Worm (Caenorhabditis elegans) whole organism, L1 larva: ENCODE results near the gene T04C12.1.

Source experiments
- C34B4.2 ChIP-seq: sonication (generic microtip); optimal IDR thresholded peaks from 2 replicates; lab custom pipeline; 2017; ENCODE audit warnings: mild to moderate bottlenecking, missing genetic modification characterization, missing compliant biosample characterization
- blmp-1 ChIP-seq: fragments of 150-350 bp; optimal IDR thresholded peaks from 2 replicates; lab custom pipeline; 2014; ENCODE audit warnings: missing biosample characterization, missing genetic modification characterization
- ceh-8 ChIP-seq: fragments of 200-800 bp; sonication (Bioruptor generic); optimal IDR thresholded peaks from 2 replicates; lab custom pipeline; 2018; ENCODE audit warnings: mild to moderate bottlenecking, missing genetic modification characterization, moderate library complexity, missing compliant biosample characterization
- ceh-88 ChIP-seq: fragments of 200-800 bp; sonication (Bioruptor generic); IDR thresholded peaks from 2 replicates; pipeline ENCODE4 v1.3.6; 2022; ENCODE audit warnings: missing genetic modification characterization, missing compliant biosample characterization
- ces-1 ChIP-seq: fragments of 150-350 bp; optimal IDR thresholded peaks from 2 replicates; lab custom pipeline; 2014; ENCODE audit warnings: missing biosample characterization, missing genetic modification reagents, missing genetic modification characterization
- efl-1 ChIP-seq, 4 experiments: fragments of 150-350 bp; optimal IDR thresholded peaks in 3 of 4; peaks in 1 of 4; 1 replicate in 1 of 4; 2 replicates in 3 of 4; lab custom pipeline; 2014; ENCODE audit warnings: missing biosample characterization in 2 of 4, missing genetic modification characterization in 2 of 4, missing genetic modification reagents in 2 of 4
- efl-3 ChIP-seq: fragments of 200-800 bp; sonication (Bioruptor generic); optimal IDR thresholded peaks from 2 replicates; lab custom pipeline; 2018; ENCODE audit warnings: mild to moderate bottlenecking, missing genetic modification characterization, missing compliant biosample characterization
- egl-13 ChIP-seq: sonication (generic microtip); optimal IDR thresholded peaks from 2 replicates; lab custom pipeline; 2016; ENCODE audit warnings: missing genotype, missing genetic modification reagents, missing genetic modification characterization, missing compliant biosample characterization
- egl-27 ChIP-seq, 2 experiments: fragments of 150-350 bp in 1 of 2; sonication (generic microtip); optimal IDR thresholded peaks; 3 replicates each; lab custom pipeline; 2017 to 2018; ENCODE audit warnings: missing biosample characterization in 2 of 2, missing genetic modification characterization in 2 of 2, missing genetic modification reagents in 2 of 2
- fkh-10 ChIP-seq: sonication (generic microtip); optimal IDR thresholded peaks from 2 replicates; lab custom pipeline; 2017; ENCODE audit warnings: missing biosample characterization, missing genetic modification reagents, missing genetic modification characterization
- fkh-4 ChIP-seq: sonication (generic microtip); optimal IDR thresholded peaks from 2 replicates; lab custom pipeline; 2016; ENCODE audit warnings: missing compliant biosample characterization, missing genetic modification characterization, borderline replicate concordance
- fkh-8 ChIP-seq: sonication (generic microtip); optimal IDR thresholded peaks from 2 replicates; lab custom pipeline; 2016; ENCODE audit warnings: mild to moderate bottlenecking, missing genetic modification characterization, missing compliant biosample characterization
- grh-1 ChIP-seq: fragments of 200-800 bp; sonication (Bioruptor generic); IDR thresholded peaks from 2 replicates; pipeline ENCODE4 v1.3.6; 2022; ENCODE audit warnings: missing genetic modification reagents, missing genetic modification characterization, missing compliant biosample characterization
- hlh-4 ChIP-seq: sonication (generic microtip); optimal IDR thresholded peaks from 2 replicates; lab custom pipeline; 2016; ENCODE audit warnings: mild to moderate bottlenecking, missing genetic modification characterization, missing compliant biosample characterization
- irx-1 ChIP-seq: sonication (generic microtip); optimal IDR thresholded peaks from 2 replicates; lab custom pipeline; 2016; ENCODE audit warnings: missing genetic modification characterization, missing compliant biosample characterization
- isw-1 ChIP-seq: fragments of 200-800 bp; sonication (Bioruptor generic); IDR thresholded peaks from 2 replicates; pipeline ENCODE4 v1.3.6; 2022; ENCODE audit warnings: missing genetic modification characterization, missing compliant biosample characterization
- jun-1 ChIP-seq: fragments of 150-350 bp; optimal IDR thresholded peaks from 2 replicates; lab custom pipeline; 2014; ENCODE audit warnings: missing biosample characterization, missing genetic modification reagents, missing genetic modification characterization
- lin-14 ChIP-seq: fragments of 200-800 bp; sonication (Bioruptor generic); optimal IDR thresholded peaks from 2 replicates; lab custom pipeline; 2018; ENCODE audit warnings: mild to moderate bottlenecking, missing genetic modification characterization, moderate library complexity, missing compliant biosample characterization
- mab-9 ChIP-seq: fragments of 200-800 bp; sonication (Bioruptor generic); IDR thresholded peaks from 2 replicates; pipeline ENCODE4 v1.3.6; 2022; ENCODE audit warnings: missing genetic modification reagents, missing genetic modification characterization, missing compliant biosample characterization
- mep-1 ChIP-seq: fragments of 150-350 bp; optimal IDR thresholded peaks from 2 replicates; lab custom pipeline; 2014; ENCODE audit warnings: missing biosample characterization, missing genetic modification characterization
- nhr-11 ChIP-seq: fragments of 150-350 bp; optimal IDR thresholded peaks from 2 replicates; lab custom pipeline; 2014; ENCODE audit warnings: missing biosample characterization, missing genetic modification characterization
- nhr-12 ChIP-seq: sonication (generic microtip); optimal IDR thresholded peaks from 2 replicates; lab custom pipeline; 2017; ENCODE audit warnings: missing biosample characterization, missing genetic modification characterization
- nhr-20 ChIP-seq: sonication (generic microtip); optimal IDR thresholded peaks from 2 replicates; lab custom pipeline; 2016; ENCODE audit warnings: mild to moderate bottlenecking, missing genetic modification characterization, missing compliant biosample characterization
- nhr-28 ChIP-seq: fragments of 150-350 bp; optimal IDR thresholded peaks from 2 replicates; lab custom pipeline; 2014; ENCODE audit warnings: missing biosample characterization, missing genetic modification characterization
- nhr-71 ChIP-seq: sonication (generic microtip); optimal IDR thresholded peaks from 2 replicates; lab custom pipeline; 2016; ENCODE audit warnings: mild to moderate bottlenecking, missing genetic modification characterization, moderate library complexity, missing compliant biosample characterization
- nhr-76 ChIP-seq: sonication (generic microtip); optimal IDR thresholded peaks from 2 replicates; lab custom pipeline; 2017; ENCODE audit warnings: missing biosample characterization, missing genetic modification characterization
- nhr-85 ChIP-seq: sonication (generic microtip); peaks from one replicate; lab custom pipeline; 2016; ENCODE audit warnings: missing genetic modification characterization, inconsistent platforms, missing compliant biosample characterization
- nhr-90 ChIP-seq: sonication (generic microtip); optimal IDR thresholded peaks from 2 replicates; lab custom pipeline; 2016; ENCODE audit warnings: mild to moderate bottlenecking, missing genetic modification characterization, missing compliant biosample characterization; ENCODE audit not compliant: poor library complexity
- pax-3 ChIP-seq: fragments of 200-800 bp; sonication (Bioruptor generic); optimal IDR thresholded peaks from 2 replicates; lab custom pipeline; 2018; ENCODE audit warnings: mild to moderate bottlenecking, missing genetic modification characterization, moderate library complexity, missing compliant biosample characterization
- pqm-1 ChIP-seq: sonication (generic microtip); optimal IDR thresholded peaks from 3 replicates; lab custom pipeline; 2017; ENCODE audit warnings: missing biosample characterization, missing genetic modification characterization
- snu-23 ChIP-seq: sonication (generic microtip); optimal IDR thresholded peaks from 2 replicates; lab custom pipeline; 2016; ENCODE audit warnings: missing genetic modification characterization, missing compliant biosample characterization
- sox-4 ChIP-seq: sonication (generic microtip); optimal IDR thresholded peaks from 2 replicates; lab custom pipeline; 2016; ENCODE audit warnings: missing genetic modification characterization, missing compliant biosample characterization
- sup-37 ChIP-seq: fragments of 200-800 bp; sonication (Bioruptor generic); optimal IDR thresholded peaks from 2 replicates; lab custom pipeline; 2018; ENCODE audit warnings: mild to moderate bottlenecking, missing genetic modification characterization, missing compliant biosample characterization
- unc-130 ChIP-seq: fragments of 150-350 bp; optimal IDR thresholded peaks from 2 replicates; lab custom pipeline; 2017; ENCODE audit warnings: missing biosample characterization, missing genetic modification characterization, inconsistent platforms
- unc-30 ChIP-seq: sonication (generic microtip); optimal IDR thresholded peaks from 2 replicates; lab custom pipeline; 2017; ENCODE audit warnings: missing biosample characterization, missing genetic modification characterization
- unc-62 ChIP-seq: fragments of 150-350 bp; optimal IDR thresholded peaks from 2 replicates; lab custom pipeline; 2014; ENCODE audit warnings: missing biosample characterization, missing genetic modification reagents, missing genetic modification characterization
- unc-98 ChIP-seq: fragments of 200-800 bp; sonication (Bioruptor generic); IDR thresholded peaks from 2 replicates; pipeline ENCODE4 v1.3.6; 2022; ENCODE audit warnings: missing genetic modification characterization, missing compliant biosample characterization
- ztf-11 ChIP-seq, 2 experiments: sonication (generic microtip); optimal IDR thresholded peaks; 2 replicates each; lab custom pipeline; 2016 to 2017; ENCODE audit warnings: missing genetic modification characterization in 2 of 2, missing biosample characterization in 1 of 2, missing compliant biosample characterization in 1 of 2

T04C12.1 gene

DNA sequence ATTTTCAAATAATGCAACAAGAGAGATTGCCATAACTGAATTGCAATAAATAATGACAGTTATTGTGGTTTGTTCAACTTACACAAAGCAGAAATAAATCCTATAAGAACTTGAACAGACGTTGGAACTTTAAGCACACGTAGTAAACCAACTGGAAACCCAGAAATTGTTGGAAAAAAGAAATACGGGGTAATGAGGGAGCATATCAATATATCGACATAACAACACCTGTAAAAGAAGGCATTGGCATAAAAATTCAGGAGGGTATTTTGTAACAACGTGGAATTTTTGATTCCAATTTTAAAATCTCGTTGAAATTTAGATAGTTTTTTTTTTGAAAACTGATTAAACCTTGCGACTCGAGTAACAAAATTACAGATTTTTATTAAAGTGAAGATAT lies 2.6 kb downstream of the T04C12.1 start:
- TF ChIP-seq mab-9 (GFP tag; lab: Robert Waterston, UW) (no peak), jun-1 (tag; lab: Kevin White, UChicago) (no peak), unc-130 (no peak), grh-1 (GFP tag; lab: Robert Waterston, UW) (no peak), nhr-12 (no peak), unc-62 (GFP tag; lab: Kevin White, UChicago) (no peak), efl-1 (optimal IDR thresholded peaks at IDR 0.05; lab: Kevin White, UChicago) (no peak), efl-1 (GFP tag; optimal IDR thresholded peaks at IDR 0.05 in 1 of 2; lab: Kevin White, UChicago) (no peak), fkh-10 (GFP tag; lab: Kevin White, UChicago) (no peak), pqm-1 (tag; lab: Kevin White, UChicago) (no peak), ztf-11 (tag; optimal IDR thresholded peaks at IDR 0.05; lab: Kevin White, UChicago) (no peak)

- TF ChIP-seq ces-1 = no peak
- no peak for TF ChIP-seq isw-1 (GFP tag; lab: Robert Waterston, UW)
- TF ChIP-seq efl-3 (GFP tag; lab: Kevin White, UChicago) = no peak
- TF ChIP-seq hlh-4 (tag; lab: Kevin White, UChicago) = no peak
- TF ChIP-seq ceh-8 = no peak
- no peak for TF ChIP-seq ceh-88
- no peak for TF ChIP-seq nhr-11 (tag; lab: Kevin White, UChicago)
- no peak for TF ChIP-seq nhr-76 (tag; lab: Kevin White, UChicago)
- TF ChIP-seq irx-1 (tag; lab: Kevin White, UChicago) = no peak
- no peak for TF ChIP-seq fkh-4 (tag; lab: Kevin White, UChicago)
- TF ChIP-seq unc-130 = no peak
- no peak for TF ChIP-seq mep-1
- TF ChIP-seq pax-3 (tag; lab: Kevin White, UChicago) = no peak
- no peak for TF ChIP-seq egl-13
- TF ChIP-seq nhr-28 (tag; lab: Kevin White, UChicago) = no peak
- TF ChIP-seq fkh-8 (tag; lab: Kevin White, UChicago) = no peak
- no peak for TF ChIP-seq C34B4.2 (tag; lab: Kevin White, UChicago)
- no peak for TF ChIP-seq unc-98 (GFP tag; lab: Robert Waterston, UW)
These were observed 5.2 kb downstream of the T04C12.1 start, which contains the start of gene T04C12.7 for ce11 chrV:11053827-11054226. T04C12.7 (plus strand) TSS chrV:11054127.

DNA sequence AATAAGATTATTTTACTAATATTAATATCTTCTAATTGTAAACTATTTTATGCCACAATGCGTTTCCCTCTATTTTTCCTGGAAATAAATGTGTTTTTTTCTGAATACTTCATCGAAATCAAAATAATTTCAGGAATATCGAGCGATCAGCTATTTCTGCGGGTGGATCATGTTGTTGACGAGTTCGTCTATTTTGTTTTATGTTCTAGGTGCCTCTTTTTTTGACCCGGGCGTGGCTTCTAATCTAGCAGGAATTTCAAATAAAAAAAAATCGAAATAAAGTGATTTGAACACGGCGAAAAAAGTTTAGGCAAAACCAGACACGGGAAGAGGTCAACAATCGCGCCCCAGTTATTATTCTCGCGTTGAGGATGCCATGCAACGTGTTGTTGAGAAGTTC lies 7.1 kb downstream of the T04C12.1 start, which contains the start of gene T04C12.33:
Gene T04C12.33, plus strand, starts transcription at position 301 of the 400 bp plus-strand sequence.
- TF ChIP-seq nhr-20 (tag; lab: Kevin White, UChicago) = no peak
- TF ChIP-seq nhr-71 (tag; lab: Kevin White, UChicago) = peak; percentile 13
- TF ChIP-seq, all 84 proteins: peak for 1

ce11 chrV:11048678-11049077 lies 10.4 kb downstream of the T04C12.1 start, which contains the start of gene srh-74:
srh-74 (minus strand) TSS chrV:11048778.
- no peak for TF ChIP-seq jun-1 (tag; lab: Kevin White, UChicago)
- TF ChIP-seq nhr-71 (tag; lab: Kevin White, UChicago) = no peak
- TF ChIP-seq fkh-10 (GFP tag; lab: Kevin White, UChicago) = no peak
- no peak for TF ChIP-seq egl-27 (tag; optimal IDR thresholded peaks at IDR 0.05; lab: Kevin White, UChicago)
- TF ChIP-seq lin-14 (GFP tag; lab: Kevin White, UChicago) = no peak
- TF ChIP-seq ceh-8 = no peak
- no peak for TF ChIP-seq unc-98 (GFP tag; lab: Robert Waterston, UW)
- no peak for TF ChIP-seq grh-1 (GFP tag; lab: Robert Waterston, UW)
- no peak for TF ChIP-seq sup-37 (GFP tag; lab: Kevin White, UChicago)
- no peak for TF ChIP-seq snu-23 (GFP tag; lab: Kevin White, UChicago)
- TF ChIP-seq C34B4.2 (tag; lab: Kevin White, UChicago) = no peak
- no peak for TF ChIP-seq hlh-4 (tag; lab: Kevin White, UChicago)
- no peak for TF ChIP-seq sox-4 (tag; lab: Kevin White, UChicago)
- TF ChIP-seq nhr-90 (tag; lab: Kevin White, UChicago) = no peak
- TF ChIP-seq nhr-85 (tag; lab: Kevin White, UChicago) = no peak
- TF ChIP-seq fkh-8 (tag; lab: Kevin White, UChicago) = no peak
- TF ChIP-seq blmp-1 = no peak
- TF ChIP-seq unc-30 (tag; lab: Kevin White, UChicago) = no peak
- TF ChIP-seq irx-1 (tag; lab: Kevin White, UChicago) = no peak
